Fruit fly (Drosophila melanogaster) S2 (cell line): ENCODE results near the gene CG45072.

Source experiments
- CG8478 ChIP-seq: fragments of >200 bp; optimal IDR thresholded peaks from 2 replicates; lab custom pipeline; 2018
- CTCF ChIP-seq, 2 experiments: fragments of >200 bp; optimal IDR thresholded peaks; 2 replicates each; lab custom pipeline; 2018

DNA sequence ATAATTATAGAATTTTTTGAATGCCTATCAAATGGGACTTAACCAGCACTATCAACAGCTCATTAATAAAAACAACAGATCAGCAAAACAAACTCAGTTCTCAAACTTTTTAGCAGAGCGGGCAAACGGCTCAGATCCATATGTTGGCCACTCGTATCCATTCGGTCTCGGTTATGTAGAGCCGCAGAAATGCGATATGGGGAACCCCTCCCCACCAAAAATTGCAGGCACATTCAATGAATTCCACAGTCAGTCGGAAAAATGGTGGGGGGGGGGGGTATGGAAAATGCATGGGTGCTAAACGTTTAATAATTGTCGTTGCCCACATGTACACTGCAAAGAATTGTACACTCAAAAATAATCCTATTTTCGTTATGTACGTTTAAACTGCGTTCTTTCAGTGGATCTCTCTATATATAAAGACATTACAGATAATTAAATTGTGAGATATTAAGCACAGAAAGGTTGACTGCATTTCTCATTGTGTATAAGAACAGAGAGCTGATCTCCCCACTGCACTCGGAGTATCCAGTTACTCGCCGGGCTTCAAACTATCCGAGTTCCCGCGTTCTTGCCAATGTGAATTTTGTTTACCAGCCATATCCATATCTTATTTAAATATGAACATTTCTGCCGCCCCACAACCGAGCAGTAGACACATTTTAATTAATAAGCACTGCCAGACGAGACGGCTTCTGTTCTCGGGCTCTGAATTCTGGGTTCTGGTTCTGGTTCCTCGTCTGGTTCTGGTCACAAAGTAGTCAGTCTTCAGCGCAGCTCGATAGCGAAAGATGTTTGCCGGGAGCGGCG lies 28.4 kb upstream of the CG45072 start, which contains the start of gene CG15529:
- no peak for TF ChIP-seq CTCF (optimal IDR thresholded peaks at IDR 0.05; lab: Kevin White, UChicago)
- no peak for TF ChIP-seq CG8478 (lab: Kevin White, UChicago)
